Worm (Caenorhabditis elegans) whole organism, midembryonic: ENCODE measurements around the gene T21C12.4.

Experiments used
- cog-1 ChIP-seq: sonication (generic microtip); optimal IDR thresholded peaks from 2 replicates; lab custom pipeline; 2016; ENCODE audit warnings: missing genetic modification characterization, missing compliant biosample characterization
- flt-1 ChIP-seq: fragments of 200-800 bp; sonication (Bioruptor generic); IDR thresholded peaks from 2 replicates; pipeline ENCODE4 v1.3.6; 2022; ENCODE audit warnings: missing genetic modification characterization, missing compliant biosample characterization
- med-1 ChIP-seq: sonication (generic microtip); optimal IDR thresholded peaks from 2 replicates; lab custom pipeline; 2017; ENCODE audit warnings: missing genetic modification characterization, mild to moderate bottlenecking, missing compliant biosample characterization, antibody characterized with exemption, missing genetic modification reagents; ENCODE audit not compliant: insufficient read depth
- tab-1 ChIP-seq: fragments of 200-800 bp; sonication (Bioruptor generic); IDR thresholded peaks from 2 replicates; pipeline ENCODE4 v1.3.6; 2022; ENCODE audit warnings: missing genetic modification characterization, missing compliant biosample characterization
- ztf-29 ChIP-seq: fragments of 200-800 bp; sonication (Bioruptor generic); IDR thresholded peaks from 2 replicates; pipeline ENCODE4 v1.3.6; 2022; ENCODE audit warnings: missing genetic modification reagents, missing genetic modification characterization, missing compliant biosample characterization

ce11 chrIII:10537003-10537402, 20.8 kb downstream of the T21C12.4 start:
- no peak for TF ChIP-seq cog-1 (tag; lab: Kevin White, UChicago)
- TF ChIP-seq ztf-29 (GFP tag; lab: Robert Waterston, UW): no peak
- TF ChIP-seq flt-1 (GFP tag; lab: Robert Waterston, UW): no peak
- TF ChIP-seq med-1 (GFP tag; lab: Kevin White, UChicago): no peak
- TF ChIP-seq tab-1: no peak
